Fruit fly (Drosophila melanogaster) whole organism, embryonic: ENCODE data around the gene RhoBTB.

Experiments
- Ada2b ChIP-seq: fragments of 200-800 bp; sonication (Bioruptor generic); IDR thresholded peaks from 2 replicates; pipeline ENCODE4 v1.3.6; 2022; ENCODE audit warnings: missing biosample characterization, missing genetic modification characterization
- Adf1 ChIP-seq: fragments of 200-800 bp; sonication (Bioruptor generic); IDR thresholded peaks from 2 replicates; pipeline ENCODE4 v1.3.6; 2022; ENCODE audit warnings: missing biosample characterization, missing genetic modification characterization
- Antp ChIP-seq: fragments of 200-800 bp; sonication (Bioruptor generic); optimal IDR thresholded peaks from 3 replicates; lab custom pipeline; 2016; ENCODE audit warnings: missing biosample characterization, missing genetic modification characterization
- CG12071 ChIP-seq: fragments of 200-800 bp; sonication (Bioruptor generic); optimal IDR thresholded peaks from 3 replicates; lab custom pipeline; 2018; ENCODE audit warnings: missing biosample characterization, mild to moderate bottlenecking, missing genetic modification characterization
- CG12659 ChIP-seq: fragments of 200-800 bp; sonication (Bioruptor generic); optimal IDR thresholded peaks from 3 replicates; lab custom pipeline; 2017; ENCODE audit warnings: mild to moderate bottlenecking, missing biosample characterization, missing genetic modification reagents, missing genetic modification characterization
- CG13287 ChIP-seq: fragments of 200-800 bp; sonication (Bioruptor generic); IDR thresholded peaks from 2 replicates; pipeline ENCODE4 v1.3.6; 2022; ENCODE audit warnings: missing biosample characterization, missing genetic modification characterization; ENCODE audit not compliant: partially characterized antibody
- CG14667 ChIP-seq: fragments of 200-800 bp; sonication (Bioruptor generic); IDR thresholded peaks from 2 replicates; pipeline ENCODE4 v1.3.6; 2022; ENCODE audit warnings: missing biosample characterization, missing genetic modification characterization
- CG1602 ChIP-seq: fragments of 200-800 bp; sonication (Bioruptor generic); optimal IDR thresholded peaks from 3 replicates; lab custom pipeline; 2016; ENCODE audit warnings: missing biosample characterization, missing genetic modification characterization
- CG16863 ChIP-seq: fragments of 200-800 bp; sonication (Bioruptor generic); optimal IDR thresholded peaks from 3 replicates; lab custom pipeline; 2016; ENCODE audit warnings: missing biosample characterization, missing genetic modification characterization
- CG17328 ChIP-seq: fragments of 200-800 bp; sonication (Bioruptor generic); IDR thresholded peaks from 2 replicates; pipeline ENCODE4 v1.3.6; 2022; ENCODE audit warnings: missing biosample characterization, missing genetic modification characterization
- CG17385 ChIP-seq: fragments of 200-800 bp; sonication (Bioruptor generic); optimal IDR thresholded peaks from 3 replicates; lab custom pipeline; 2018; ENCODE audit warnings: missing biosample characterization, mild to moderate bottlenecking, missing genetic modification characterization
- CG17568 ChIP-seq: fragments of 200-800 bp; sonication (Bioruptor generic); optimal IDR thresholded peaks from 2 replicates; lab custom pipeline; 2018; ENCODE audit warnings: missing biosample characterization, mild to moderate bottlenecking, missing genetic modification characterization, moderate library complexity
- CG18476 ChIP-seq: fragments of 200-800 bp; sonication (Bioruptor generic); optimal IDR thresholded peaks from 2 replicates; lab custom pipeline; 2016; ENCODE audit warnings: missing biosample characterization, mild to moderate bottlenecking, missing genetic modification characterization
- CG18599 ChIP-seq: fragments of 200-800 bp; sonication (Bioruptor generic); optimal IDR thresholded peaks from 3 replicates; lab custom pipeline; 2017; ENCODE audit warnings: missing biosample characterization, missing genetic modification characterization, mild to moderate bottlenecking, moderate library complexity, missing genetic modification reagents
- CG2116 ChIP-seq: fragments of 200-800 bp; sonication (Bioruptor generic); optimal IDR thresholded peaks from 3 replicates; lab custom pipeline; 2018; ENCODE audit warnings: missing biosample characterization, mild to moderate bottlenecking, missing genetic modification characterization
- CG2129 ChIP-seq: fragments of 200-800 bp; sonication (Bioruptor generic); IDR thresholded peaks from 2 replicates; pipeline ENCODE4 v1.3.6; 2022; ENCODE audit warnings: missing biosample characterization, missing genetic modification characterization; ENCODE audit not compliant: partially characterized antibody
- CG4617 ChIP-seq: fragments of 200-800 bp; sonication (Bioruptor generic); optimal IDR thresholded peaks from 3 replicates; lab custom pipeline; 2016; ENCODE audit warnings: missing biosample characterization, missing genetic modification characterization, borderline replicate concordance
- CG6689 ChIP-seq: fragments of 200-800 bp; sonication (Bioruptor generic); IDR thresholded peaks from 2 replicates; pipeline ENCODE4 v1.3.6; 2022; ENCODE audit warnings: missing biosample characterization, missing genetic modification characterization
- CG6791 ChIP-seq: fragments of 200-800 bp; sonication (Bioruptor generic); IDR thresholded peaks from 3 replicates; pipeline ENCODE4 v1.3.6; 2022; ENCODE audit warnings: missing biosample characterization, missing genetic modification characterization; ENCODE audit not compliant: partially characterized antibody
- CG9609 ChIP-seq: fragments of 200-800 bp; sonication (Bioruptor generic); optimal IDR thresholded peaks from 3 replicates; lab custom pipeline; 2016; ENCODE audit warnings: missing biosample characterization, missing genetic modification characterization
- CHES-1-like ChIP-seq: fragments of 200-800 bp; sonication (Bioruptor generic); optimal IDR thresholded peaks from 2 replicates; lab custom pipeline; 2016; ENCODE audit warnings: missing biosample characterization, missing genetic modification characterization
- Doc2 ChIP-seq: fragments of 200-800 bp; sonication (Bioruptor generic); IDR thresholded peaks from 2 replicates; pipeline ENCODE4 v1.3.6; 2022; ENCODE audit warnings: missing biosample characterization, missing genetic modification characterization
- E2f1 ChIP-seq: fragments of 200-800 bp; sonication (Bioruptor generic); IDR thresholded peaks from 2 replicates; pipeline ENCODE4 v1.3.6; 2022; ENCODE audit warnings: missing biosample characterization, missing genetic modification characterization
- E2f2 ChIP-seq: fragments of 200-800 bp; sonication (Bioruptor generic); IDR thresholded peaks from 2 replicates; pipeline ENCODE4 v1.3.6; 2022; ENCODE audit warnings: missing biosample characterization, missing genetic modification characterization
- H2.0 ChIP-seq: fragments of 200-800 bp; sonication (Bioruptor generic); IDR thresholded peaks from 2 replicates; pipeline ENCODE4 v1.3.6; 2022; ENCODE audit warnings: missing biosample characterization, missing genetic modification characterization
- Lhr ChIP-seq: fragments of 200-800 bp; sonication (Bioruptor generic); optimal IDR thresholded peaks from 3 replicates; lab custom pipeline; 2017; ENCODE audit warnings: mild to moderate bottlenecking, missing biosample characterization, missing genetic modification reagents, missing genetic modification characterization
- Lpt ChIP-seq: fragments of >200 bp; optimal IDR thresholded peaks from 2 replicates; lab custom pipeline; 2018; ENCODE audit warnings: missing biosample characterization, missing genetic modification characterization
- NC2β ChIP-seq: fragments of 200-800 bp; sonication (Bioruptor generic); optimal IDR thresholded peaks from 2 replicates; lab custom pipeline; 2016; ENCODE audit warnings: missing biosample characterization, missing genetic modification characterization
- Scr ChIP-seq: fragments of 200-800 bp; sonication (Bioruptor generic); IDR thresholded peaks from 2 replicates; pipeline ENCODE4 v1.3.6; 2022; ENCODE audit warnings: missing biosample characterization, missing genetic modification characterization; ENCODE audit not compliant: partially characterized antibody
- Taf1 ChIP-seq: fragments of 200-800 bp; sonication (Bioruptor generic); IDR thresholded peaks from 2 replicates; pipeline ENCODE4 v1.3.6; 2022; ENCODE audit warnings: missing biosample characterization, missing genetic modification characterization
- ara ChIP-seq: fragments of 200-800 bp; sonication (Bioruptor generic); IDR thresholded peaks from 2 replicates; pipeline ENCODE4 v1.3.6; 2022; ENCODE audit warnings: missing biosample characterization, missing genetic modification characterization
- bsh ChIP-seq, 2 experiments: fragments of 200-800 bp; sonication (Bioruptor generic); optimal IDR thresholded peaks; 2 replicates each; lab custom pipeline; 2017 to 2018; ENCODE audit warnings: mild to moderate bottlenecking in 2 of 2, missing biosample characterization in 2 of 2, missing genetic modification characterization in 2 of 2, moderate library complexity in 1 of 2
- caup ChIP-seq: fragments of 200-800 bp; sonication (Bioruptor generic); optimal IDR thresholded peaks from 3 replicates; lab custom pipeline; 2017; ENCODE audit warnings: missing biosample characterization, mild to moderate bottlenecking, missing genetic modification characterization, moderate library complexity; ENCODE audit not compliant: severe bottlenecking
- chm ChIP-seq: fragments of 200-800 bp; sonication (Bioruptor generic); IDR thresholded peaks from 2 replicates; pipeline ENCODE4 v1.3.6; 2022; ENCODE audit warnings: missing biosample characterization, missing genetic modification characterization
- dm ChIP-seq: fragments of 200-800 bp; sonication (Bioruptor generic); optimal IDR thresholded peaks from 3 replicates; lab custom pipeline; 2016; ENCODE audit warnings: missing biosample characterization, missing genetic modification characterization
- fru ChIP-seq: fragments of >200 bp; optimal IDR thresholded peaks from 2 replicates; lab custom pipeline; 2017
- grn ChIP-seq: fragments of 200-800 bp; sonication (Bioruptor generic); optimal IDR thresholded peaks from 3 replicates; lab custom pipeline; 2017; ENCODE audit warnings: missing biosample characterization, missing genetic modification characterization
- hkb ChIP-seq, 2 experiments: fragments of 200-800 bp in 1 of 2; fragments of >200 bp in 1 of 2; sonication (Bioruptor generic) in 1 of 2; IDR thresholded peaks in 1 of 2; optimal IDR thresholded peaks in 1 of 2; 2 replicates each; pipeline versions ENCODE4 v1.3.6 to Lab custom; 2017 to 2022; ENCODE audit warnings: missing biosample characterization in 1 of 2, missing genetic modification characterization in 1 of 2
- klu ChIP-seq: fragments of 200-800 bp; sonication (Bioruptor generic); IDR thresholded peaks from 2 replicates; pipeline ENCODE4 v1.3.6; 2022; ENCODE audit warnings: missing biosample characterization, missing genetic modification characterization
- lov ChIP-seq, 2 experiments: fragments of 200-800 bp in 1 of 2; fragments of >200 bp in 1 of 2; sonication (Bioruptor generic) in 1 of 2; IDR thresholded peaks in 1 of 2; optimal IDR thresholded peaks in 1 of 2; 2 replicates in 1 of 2; 3 replicates in 1 of 2; pipeline versions ENCODE4 v1.3.6 to Lab custom; 2017 to 2022; ENCODE audit warnings: missing biosample characterization in 1 of 2, missing genetic modification characterization in 1 of 2
- odd ChIP-seq: fragments of 200-800 bp; sonication (Bioruptor generic); optimal IDR thresholded peaks from 2 replicates; lab custom pipeline; 2017; ENCODE audit warnings: missing biosample characterization, mild to moderate bottlenecking, missing genetic modification characterization
- phol ChIP-seq: fragments of 200-800 bp; sonication (Bioruptor generic); optimal IDR thresholded peaks from 3 replicates; lab custom pipeline; 2018; ENCODE audit warnings: missing biosample characterization, mild to moderate bottlenecking, missing genetic modification characterization, moderate library complexity
- sd ChIP-seq: fragments of 200-800 bp; sonication (Bioruptor generic); optimal IDR thresholded peaks from 3 replicates; lab custom pipeline; 2018; ENCODE audit warnings: missing biosample characterization, mild to moderate bottlenecking, missing genetic modification characterization, moderate library complexity
- sens ChIP-seq: fragments of 200-800 bp; sonication (Bioruptor generic); peaks from one replicate; lab custom pipeline; 2016; ENCODE audit warnings: missing biosample characterization, missing genetic modification characterization
- tap ChIP-seq: fragments of 200-800 bp; optimal IDR thresholded peaks from 3 replicates; lab custom pipeline; 2019; ENCODE audit warnings: missing biosample characterization, mild to moderate bottlenecking, missing genetic modification characterization, moderate library complexity
- tgo ChIP-seq: fragments of 200-800 bp; sonication (Bioruptor generic); IDR thresholded peaks from 3 replicates; pipeline ENCODE4 v1.3.6; 2022; ENCODE audit warnings: missing biosample characterization, missing genetic modification characterization
- trem ChIP-seq: fragments of 200-800 bp; optimal IDR thresholded peaks from 3 replicates; lab custom pipeline; 2019; ENCODE audit warnings: missing biosample characterization, mild to moderate bottlenecking, missing genetic modification characterization, moderate library complexity
- vvl ChIP-seq: fragments of 200-800 bp; sonication (Bioruptor generic); IDR thresholded peaks from 2 replicates; pipeline ENCODE4 v1.3.6; 2022; ENCODE audit warnings: missing biosample characterization, missing genetic modification characterization

RhoBTB gene

DNA sequence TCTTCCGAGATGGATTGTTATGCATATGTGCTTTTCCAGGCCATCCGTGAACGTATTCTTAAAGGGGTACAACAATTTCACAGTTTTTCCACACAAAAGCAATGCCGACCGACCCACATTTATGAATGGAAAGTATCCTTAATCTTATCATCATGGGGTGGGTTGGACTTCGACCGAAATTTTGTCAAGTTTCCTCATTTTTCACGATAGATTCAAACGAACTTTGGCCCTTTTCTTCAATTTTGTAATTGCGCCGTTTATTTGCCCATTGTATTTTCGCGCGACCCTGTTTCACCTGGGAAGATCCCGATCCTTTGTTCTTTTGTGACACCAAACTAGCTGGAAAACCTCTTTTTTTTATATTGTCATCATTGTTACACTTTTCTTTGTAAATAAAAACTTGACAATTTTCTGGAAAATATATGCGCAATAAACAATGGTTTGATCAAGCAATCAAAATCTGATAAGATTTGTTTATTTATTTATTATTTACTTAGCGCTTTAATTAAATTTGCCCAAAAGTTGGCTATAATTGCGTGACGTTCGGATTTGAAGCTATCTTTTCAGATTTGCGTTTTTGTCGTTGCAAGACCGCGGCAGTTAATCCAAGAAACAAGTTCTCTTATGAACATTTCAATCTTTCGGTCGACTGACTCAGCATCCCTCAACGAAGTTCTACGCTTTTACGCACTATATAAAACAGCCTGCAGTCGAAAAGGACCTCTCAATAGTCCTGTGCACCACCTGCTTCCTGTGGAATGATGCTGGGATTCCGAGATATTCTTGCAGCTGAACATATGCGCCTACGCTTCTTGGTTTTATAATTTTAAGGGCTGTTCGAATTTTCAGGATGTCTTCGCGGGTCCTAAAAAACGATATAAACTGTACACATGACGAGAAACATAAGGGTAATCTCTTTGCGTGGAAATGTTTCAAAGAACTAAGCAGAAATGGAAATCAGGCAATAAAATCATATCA, 30.2 kb downstream of the RhoBTB start (continued):
- TF ChIP-seq tap (tag; lab: Kevin White, UChicago) (peak; percentile 20), CG2129 (GFP tag; lab: Robert Waterston, UW) (no peak), phol (tag; lab: Kevin White, UChicago) (no peak), CG6689 (no peak), bsh (GFP tag; optimal IDR thresholded peaks at IDR 0.05; lab: Kevin White, UChicago) (peak in 1 of 2 experiments; percentile 12), CG12071 (GFP tag; lab: Kevin White, UChicago) (peak; percentile 27), Lpt (GFP tag; lab: Kevin White, UChicago) (no peak), chm (GFP tag; lab: Robert Waterston, UW) (no peak), Lhr (GFP tag; lab: Kevin White, UChicago) (no peak), klu (GFP tag; lab: Robert Waterston, UW) (no peak), grn (GFP tag; lab: Kevin White, UChicago) (peak; percentile 79), CG4617 (GFP tag; lab: Kevin White, UChicago) (no peak), trem (tag; lab: Kevin White, UChicago) (no peak), tgo (GFP tag; lab: Robert Waterston, UW) (no peak), CG2116 (GFP tag; lab: Kevin White, UChicago) (no peak), CG12659 (GFP tag; lab: Kevin White, UChicago) (peak; percentile 9), CHES-1-like (GFP tag; lab: Kevin White, UChicago) (no peak), E2f2 (GFP tag; lab: Robert Waterston, UW) (peak; percentile 26; the same call in 1 of the 2 replicates), Doc2 (no peak), vvl (GFP tag; lab: Robert Waterston, UW) (peak; percentile 47; the same call in 1 of the 2 replicates), CG1602 (GFP tag; lab: Kevin White, UChicago) (no peak), CG18599 (GFP tag; lab: Kevin White, UChicago) (peak; percentile 0), E2f1 (GFP tag; lab: Robert Waterston, UW) (no peak), fru (lab: Kevin White, UChicago) (no peak), CG17328 (GFP tag; lab: Robert Waterston, UW) (no peak), CG17385 (peak; percentile 45), hkb (optimal IDR thresholded peaks at IDR 0.05; lab: Kevin White, UChicago) (no peak), hkb (GFP tag; IDR thresholded peaks at IDR 0.05; lab: Robert Waterston, UW) (peak; percentile 38; the same call in 1 of the 2 replicates), CG13287 (GFP tag; lab: Robert Waterston, UW) (peak; percentile 7; the same call in 1 of the 2 replicates), NC2β (GFP tag; lab: Kevin White, UChicago) (no peak), CG16863 (GFP tag; lab: Kevin White, UChicago) (no peak), odd (GFP tag; lab: Kevin White, UChicago) (peak; percentile 27), CG9609 (GFP tag; lab: Kevin White, UChicago) (no peak), CG18476 (GFP tag; lab: Kevin White, UChicago) (no peak), caup (GFP tag; lab: Kevin White, UChicago) (peak; percentile 27), Taf1 (GFP tag; lab: Robert Waterston, UW) (no peak), CG14667 (no peak), sens (GFP tag; lab: Kevin White, UChicago) (peak; percentile 66), ara (GFP tag; lab: Robert Waterston, UW) (no peak), sd (tag; lab: Kevin White, UChicago) (no peak), H2.0 (GFP tag; lab: Robert Waterston, UW) (no peak), lov (optimal IDR thresholded peaks at IDR 0.05; lab: Kevin White, UChicago) (no peak), lov (GFP tag; IDR thresholded peaks at IDR 0.05; lab: Robert Waterston, UW) (no peak), dm (GFP tag; lab: Kevin White, UChicago) (no peak), CG6791 (GFP tag; lab: Robert Waterston, UW) (no peak), Antp (GFP tag; lab: Kevin White, UChicago) (no peak), CG17568 (GFP tag; lab: Kevin White, UChicago) (peak; percentile 73), Adf1 (GFP tag; lab: Robert Waterston, UW) (no peak), Scr (GFP tag; lab: Robert Waterston, UW) (no peak), Ada2b (GFP tag; lab: Robert Waterston, UW) (no peak)
